Worm (Caenorhabditis elegans) whole organism, L2 larva: ENCODE results near the gene age-1.

Experiments
- alr-1 ChIP-seq: fragments of 150-350 bp; optimal IDR thresholded peaks from 2 replicates; lab custom pipeline; 2014; ENCODE audit warnings: missing biosample characterization, missing genetic modification characterization
- aly-2 ChIP-seq: fragments of 150-350 bp; optimal IDR thresholded peaks from 2 replicates; lab custom pipeline; 2014; ENCODE audit warnings: missing biosample characterization, missing genetic modification characterization
- ama-1 ChIP-seq: fragments of 150-350 bp; optimal IDR thresholded peaks from 2 replicates; lab custom pipeline; 2018; ENCODE audit warnings: inconsistent platforms
- ceh-82 ChIP-seq: fragments of 150-350 bp; optimal IDR thresholded peaks from 2 replicates; lab custom pipeline; 2014; ENCODE audit warnings: missing biosample characterization, missing genetic modification characterization
- dmd-4 ChIP-seq: sonication (generic microtip); optimal IDR thresholded peaks from 2 replicates; lab custom pipeline; 2017; ENCODE audit warnings: missing biosample characterization, missing genetic modification characterization
- egl-27 ChIP-seq: sonication (generic microtip); optimal IDR thresholded peaks from 3 replicates; lab custom pipeline; 2017; ENCODE audit warnings: missing biosample characterization, missing genetic modification reagents, missing genetic modification characterization
- elt-3 ChIP-seq: sonication (generic microtip); optimal IDR thresholded peaks from 2 replicates; lab custom pipeline; 2017; ENCODE audit warnings: missing biosample characterization, missing genetic modification characterization
- fos-1 ChIP-seq: fragments of 150-350 bp; optimal IDR thresholded peaks from 2 replicates; lab custom pipeline; 2014; ENCODE audit warnings: missing biosample characterization, missing genetic modification characterization
- nhr-12 ChIP-seq: fragments of 150-350 bp; optimal IDR thresholded peaks from 2 replicates; lab custom pipeline; 2014; ENCODE audit warnings: missing biosample characterization, missing genetic modification characterization
- skn-1 ChIP-seq: sonication (generic microtip); optimal IDR thresholded peaks from 2 replicates; lab custom pipeline; 2017; ENCODE audit warnings: missing biosample characterization, missing genetic modification characterization
- snpc-4 ChIP-seq: fragments of 150-350 bp; optimal IDR thresholded peaks from 2 replicates; lab custom pipeline; 2014; ENCODE audit warnings: missing biosample characterization, missing genetic modification characterization
- unc-62 ChIP-seq: fragments of 150-350 bp; optimal IDR thresholded peaks from 2 replicates; lab custom pipeline; 2014; ENCODE audit warnings: missing biosample characterization, missing genetic modification reagents, missing genetic modification characterization

DNA sequence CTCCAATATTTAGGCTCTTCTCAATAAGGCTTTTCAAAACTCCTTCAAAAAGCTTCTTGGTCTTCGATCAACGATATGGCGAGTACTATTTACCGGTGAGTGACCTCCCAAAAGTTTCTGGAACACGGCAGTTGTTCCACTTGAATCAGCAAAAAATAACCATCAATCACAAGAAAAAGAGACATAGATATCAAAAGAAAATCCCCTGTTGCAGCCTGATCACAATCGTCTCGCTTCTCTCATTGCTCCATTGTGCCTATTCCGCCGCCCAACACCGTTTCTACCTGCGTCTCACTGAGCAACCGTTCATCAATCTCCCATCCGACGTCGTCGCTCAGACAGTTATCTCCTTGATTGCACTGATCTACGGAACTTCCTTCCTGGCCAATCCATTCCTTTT lies 30.1 kb downstream of the age-1 start, which contains the start of gene emc-5:
- no peak for TF ChIP-seq fos-1 (tag; lab: Kevin White, UChicago)
- TF ChIP-seq aly-2, result no peak
- no peak for TF ChIP-seq elt-3 (tag; lab: Kevin White, UChicago)
- TF ChIP-seq ceh-82, result no peak
- TF ChIP-seq nhr-12 (tag; lab: Kevin White, UChicago), result no peak
- no peak for TF ChIP-seq ama-1
- TF ChIP-seq dmd-4 (tag; lab: Kevin White, UChicago), result no peak
- no peak for TF ChIP-seq unc-62 (GFP tag; lab: Kevin White, UChicago)
- TF ChIP-seq snpc-4 (tag; lab: Kevin White, UChicago), result no peak
- no peak for TF ChIP-seq egl-27 (tag; lab: Kevin White, UChicago)
- TF ChIP-seq alr-1 (tag; lab: Kevin White, UChicago), result no peak
- TF ChIP-seq skn-1, result no peak
